Worm (Caenorhabditis elegans): Measurements from ENCODE around the gene usp-39.

DNA sequence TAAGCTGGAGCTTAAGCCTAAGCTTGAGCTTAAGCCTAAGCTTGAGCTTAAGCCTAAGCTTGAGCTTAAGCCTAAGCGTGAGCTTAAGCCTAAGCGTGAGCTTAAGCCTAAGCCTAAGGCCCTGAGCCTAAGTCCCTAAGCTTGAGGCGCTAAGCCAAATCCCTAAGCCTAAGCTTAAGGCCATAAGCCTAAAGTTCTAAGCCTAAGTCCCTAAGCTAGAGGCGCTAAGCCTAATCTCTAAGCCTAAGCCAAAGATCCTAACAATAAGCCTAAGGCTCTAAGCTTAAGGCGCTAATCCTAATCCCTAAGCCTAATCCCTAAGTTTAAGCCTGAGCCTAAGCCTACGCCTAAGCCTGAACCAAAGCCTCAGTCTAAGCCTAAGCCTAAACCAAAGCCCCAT lies 39.4 kb upstream of the usp-39 start:
- TF ChIP-seq pha-4 (GFP tag; IDR thresholded peaks at IDR 0.05), result no peak
- TF ChIP-seq pha-4 (tag; optimal IDR thresholded peaks at IDR 0.05), result no peak
- no peak for TF ChIP-seq egl-27 (tag; optimal IDR thresholded peaks at IDR 0.05)
- no peak for TF ChIP-seq T26A8.4 (GFP tag; IDR thresholded peaks at IDR 0.05)
- TF ChIP-seq T20F7.1 (GFP tag; optimal IDR thresholded peaks at IDR 0.05), result no peak
- no peak for TF ChIP-seq ceh-28 (tag; optimal IDR thresholded peaks at IDR 0.05)
- no peak for TF ChIP-seq nhr-41 (GFP tag; IDR thresholded peaks at IDR 0.05)
- no peak for TF ChIP-seq lin-39 (tag; optimal IDR thresholded peaks at IDR 0.05)
- no peak for TF ChIP-seq attf-4 (tag; optimal IDR thresholded peaks at IDR 0.05)
- TF ChIP-seq zag-1 (tag; optimal IDR thresholded peaks at IDR 0.05), result no peak
- TF ChIP-seq php-3 (GFP tag; IDR thresholded peaks at IDR 0.05), result no peak
- TF ChIP-seq nhr-28 (tag; optimal IDR thresholded peaks at IDR 0.05), result no peak
- no peak for TF ChIP-seq daf-8 (GFP tag; IDR thresholded peaks at IDR 0.05)
- TF ChIP-seq F49E8.2 (tag; optimal IDR thresholded peaks at IDR 0.05; ENCODE audit: borderline replicate concordance), result no peak
- TF ChIP-seq ceh-82 (tag; optimal IDR thresholded peaks at IDR 0.05), result no peak

Data from whole organism, L4 larva.